Fruit fly (Drosophila melanogaster) whole organism, adult: ENCODE data around the gene CG10077.

Experiments
- CG11617 ChIP-seq: fragments of 200-800 bp; sonication (Bioruptor generic); optimal IDR thresholded peaks from 2 replicates; lab custom pipeline; 2017; ENCODE audit warnings: mild to moderate bottlenecking, missing biosample characterization, missing genetic modification reagents, missing genetic modification characterization
- CG12768 ChIP-seq: fragments of 200-800 bp; sonication (Bioruptor generic); optimal IDR thresholded peaks from 2 replicates; lab custom pipeline; 2017; ENCODE audit warnings: missing biosample characterization, missing genetic modification characterization, mild to moderate bottlenecking, moderate library complexity, missing genetic modification reagents
- CG14711 ChIP-seq: fragments of 200-800 bp; sonication (Bioruptor generic); optimal IDR thresholded peaks from 2 replicates; lab custom pipeline; 2018; ENCODE audit warnings: missing biosample characterization, mild to moderate bottlenecking, missing genetic modification characterization, moderate library complexity
- CG1620 ChIP-seq: fragments of 200-800 bp; sonication (Bioruptor generic); optimal IDR thresholded peaks from 2 replicates; lab custom pipeline; 2016; ENCODE audit warnings: missing biosample characterization, missing genetic modification characterization
- CG33017 ChIP-seq: fragments of 200-800 bp; sonication (Bioruptor generic); optimal IDR thresholded peaks from 2 replicates; lab custom pipeline; 2018; ENCODE audit warnings: missing biosample characterization, mild to moderate bottlenecking, missing genetic modification characterization, moderate library complexity
- CG5204 ChIP-seq: fragments of 200-800 bp; sonication (Bioruptor generic); optimal IDR thresholded peaks from 2 replicates; lab custom pipeline; 2016; ENCODE audit warnings: missing biosample characterization, missing genetic modification characterization
- CG7045 ChIP-seq: fragments of 200-800 bp; sonication (Bioruptor generic); optimal IDR thresholded peaks from 2 replicates; lab custom pipeline; 2017; ENCODE audit warnings: missing biosample characterization, mild to moderate bottlenecking, missing genetic modification characterization
- CG7101 ChIP-seq: fragments of 200-800 bp; sonication (Bioruptor generic); optimal IDR thresholded peaks from 2 replicates; lab custom pipeline; 2018; ENCODE audit warnings: missing biosample characterization, mild to moderate bottlenecking, missing genetic modification characterization, moderate library complexity
- Clk ChIP-seq: fragments of 200-800 bp; sonication (Bioruptor generic); optimal IDR thresholded peaks from 2 replicates; lab custom pipeline; 2017; ENCODE audit warnings: missing biosample characterization, missing genetic modification characterization
- Crg-1 ChIP-seq: fragments of 200-800 bp; sonication (Bioruptor generic); optimal IDR thresholded peaks from 2 replicates; lab custom pipeline; 2016; ENCODE audit warnings: missing biosample characterization, missing genetic modification characterization
- Hr96 ChIP-seq: fragments of 200-800 bp; sonication (Bioruptor generic); optimal IDR thresholded peaks from 2 replicates; lab custom pipeline; 2016; ENCODE audit warnings: missing biosample characterization, missing genetic modification characterization
- Mnt ChIP-seq: fragments of 200-800 bp; sonication (Bioruptor generic); optimal IDR thresholded peaks from 2 replicates; lab custom pipeline; 2016; ENCODE audit warnings: missing biosample characterization, mild to moderate bottlenecking, missing genetic modification characterization
- bab1 ChIP-seq: fragments of 200-800 bp; sonication (Bioruptor generic); optimal IDR thresholded peaks from 3 replicates; lab custom pipeline; 2019; ENCODE audit warnings: missing biosample characterization, mild to moderate bottlenecking, missing genetic modification characterization, moderate library complexity
- cic ChIP-seq: fragments of 200-800 bp; sonication (Bioruptor generic); optimal IDR thresholded peaks from 2 replicates; lab custom pipeline; 2017; ENCODE audit warnings: missing biosample characterization, mild to moderate bottlenecking, missing genetic modification characterization, moderate library complexity
- cnc ChIP-seq, 2 experiments: fragments of >200 bp; optimal IDR thresholded peaks; 2 replicates each; lab custom pipeline; 2017
- kay ChIP-seq: fragments of 200-800 bp; sonication (Bioruptor generic); peaks from one replicate; lab custom pipeline; 2016; ENCODE audit warnings: missing biosample characterization, missing genetic modification characterization, borderline replicate concordance
- ovo ChIP-seq: fragments of 200-800 bp; sonication (Bioruptor generic); optimal IDR thresholded peaks from 2 replicates; lab custom pipeline; 2016; ENCODE audit warnings: missing biosample characterization, missing genetic modification characterization
- pad ChIP-seq: fragments of 200-800 bp; sonication (Bioruptor generic); optimal IDR thresholded peaks from 3 replicates; lab custom pipeline; 2017; ENCODE audit warnings: missing biosample characterization, missing genetic modification characterization, mild to moderate bottlenecking, moderate library complexity, missing genetic modification reagents
- tj ChIP-seq: fragments of 200-800 bp; sonication (Bioruptor generic); optimal IDR thresholded peaks from 3 replicates; lab custom pipeline; 2017; ENCODE audit warnings: missing biosample characterization, mild to moderate bottlenecking, missing genetic modification characterization, moderate library complexity
- toe ChIP-seq: fragments of 200-800 bp; sonication (Bioruptor generic); optimal IDR thresholded peaks from 2 replicates; lab custom pipeline; 2016; ENCODE audit warnings: missing biosample characterization, missing genetic modification characterization

Gene CG10077

DNA sequence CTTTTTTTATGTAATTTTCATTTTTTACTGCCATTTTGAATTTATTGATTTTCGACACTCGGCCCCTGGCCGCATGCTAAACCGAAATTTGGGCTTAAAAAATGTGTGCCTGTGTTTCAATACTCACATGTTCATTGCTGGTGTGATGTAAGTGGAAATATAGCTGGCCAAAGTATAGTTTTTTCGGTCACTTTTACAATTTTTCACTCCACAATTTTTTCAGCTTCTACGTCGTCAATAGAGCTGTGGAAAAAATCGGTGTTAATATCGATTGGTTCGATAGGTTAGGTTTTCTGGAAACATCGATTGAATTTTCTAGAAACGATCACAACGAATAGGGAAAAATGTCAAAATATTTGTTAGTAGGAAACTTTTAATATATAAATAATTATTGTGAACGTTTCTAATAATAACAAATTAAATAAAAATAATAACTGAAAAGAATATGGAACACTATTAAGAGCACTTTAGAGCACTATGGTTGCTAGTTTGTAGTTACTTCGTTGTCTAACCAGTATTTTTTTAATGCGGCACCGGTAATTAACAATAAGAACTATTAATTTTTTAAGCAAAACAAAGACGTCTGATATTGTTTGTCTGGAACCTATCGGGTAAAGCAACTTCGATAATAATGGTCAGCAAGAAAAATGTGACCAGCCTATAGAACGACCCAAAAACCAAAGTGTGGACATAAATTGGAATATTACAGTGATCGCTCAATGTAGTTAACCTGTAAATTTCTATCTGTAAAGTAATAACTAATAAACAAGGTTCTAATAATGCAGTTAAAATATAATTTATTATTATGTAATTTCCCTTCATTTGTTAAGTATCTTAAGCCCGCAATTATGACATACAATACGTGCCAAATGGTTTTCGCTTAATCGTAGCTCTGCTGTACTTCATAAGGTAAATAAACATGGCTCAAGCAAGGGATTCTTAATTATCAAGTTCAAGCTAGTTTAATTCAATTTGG, at the start of gene CG10077, which contains the start of gene CG9948:
TSS of gene CG10077 (minus strand) at position 651 of the 976 bp plus-strand sequence.
TSS of gene CG9948 (plus strand) at position 738 of the 976 bp plus-strand sequence.
- TF ChIP-seq cnc (optimal IDR thresholded peaks at IDR 0.05; lab: Kevin White, UChicago) (no peak), bab1 (peak; percentile 95), CG14711 (tag; lab: Kevin White, UChicago) (peak; percentile 87), CG7045 (GFP tag; lab: Kevin White, UChicago) (peak; percentile 91), kay (GFP tag; lab: Kevin White, UChicago) (peak; percentile 90), toe (GFP tag; lab: Kevin White, UChicago) (no peak), Crg-1 (peak; percentile 79), CG7101 (tag; lab: Kevin White, UChicago) (peak; percentile 91), Mnt (peak; percentile 77), CG11617 (GFP tag; lab: Kevin White, UChicago) (peak; percentile 80), Clk (GFP tag; lab: Kevin White, UChicago) (peak; percentile 73), pad (GFP tag; lab: Kevin White, UChicago) (peak; percentile 64), CG33017 (tag; lab: Kevin White, UChicago) (peak; percentile 90), CG1620 (GFP tag; lab: Kevin White, UChicago) (peak; percentile 78), cic (GFP tag; lab: Kevin White, UChicago) (peak; percentile 25), CG12768 (GFP tag; lab: Kevin White, UChicago) (peak; percentile 89), CG5204 (peak; percentile 80), tj (peak; percentile 63), ovo (peak; percentile 36), Hr96 (GFP tag; lab: Kevin White, UChicago) (no peak)

DNA sequence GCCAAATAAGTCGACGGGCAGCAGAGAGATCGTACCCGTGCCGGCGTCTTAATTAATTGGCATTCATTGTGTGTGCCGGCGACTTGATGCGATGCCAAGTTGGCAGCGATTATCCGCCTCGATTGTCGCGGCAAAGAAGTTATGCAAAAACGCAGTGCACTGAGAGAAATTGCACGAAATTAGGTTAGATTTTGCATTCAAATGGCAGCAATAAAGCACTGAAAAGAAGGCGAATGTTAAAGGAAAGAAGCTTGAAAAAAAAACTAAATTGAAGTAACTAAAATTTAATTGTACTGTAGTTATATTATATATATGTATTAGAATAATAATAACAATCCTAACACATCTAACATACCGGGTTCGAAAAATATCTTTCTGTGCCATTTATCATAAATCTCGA, 47.4 kb upstream of the CG10077 start:
- TF ChIP-seq Clk (GFP tag; lab: Kevin White, UChicago), result no peak
- TF ChIP-seq CG33017 (tag; lab: Kevin White, UChicago), result no peak
- TF ChIP-seq ovo, result no peak
- no peak for TF ChIP-seq tj
- TF ChIP-seq Mnt, result no peak
- TF ChIP-seq cnc (optimal IDR thresholded peaks at IDR 0.05; lab: Kevin White, UChicago), result no peak
- TF ChIP-seq pad (GFP tag; lab: Kevin White, UChicago), result no peak
- TF ChIP-seq CG5204, result no peak
- no peak for TF ChIP-seq CG7101 (tag; lab: Kevin White, UChicago)
- no peak for TF ChIP-seq bab1
- TF ChIP-seq CG14711 (tag; lab: Kevin White, UChicago), result no peak
- TF ChIP-seq CG11617 (GFP tag; lab: Kevin White, UChicago), result no peak
- no peak for TF ChIP-seq toe (GFP tag; lab: Kevin White, UChicago)
- TF ChIP-seq cic (GFP tag; lab: Kevin White, UChicago), result no peak
- TF ChIP-seq CG7045 (GFP tag; lab: Kevin White, UChicago), result no peak
- TF ChIP-seq Crg-1, result no peak
- no peak for TF ChIP-seq Hr96 (GFP tag; lab: Kevin White, UChicago)
- TF ChIP-seq CG12768 (GFP tag; lab: Kevin White, UChicago), result no peak

DNA sequence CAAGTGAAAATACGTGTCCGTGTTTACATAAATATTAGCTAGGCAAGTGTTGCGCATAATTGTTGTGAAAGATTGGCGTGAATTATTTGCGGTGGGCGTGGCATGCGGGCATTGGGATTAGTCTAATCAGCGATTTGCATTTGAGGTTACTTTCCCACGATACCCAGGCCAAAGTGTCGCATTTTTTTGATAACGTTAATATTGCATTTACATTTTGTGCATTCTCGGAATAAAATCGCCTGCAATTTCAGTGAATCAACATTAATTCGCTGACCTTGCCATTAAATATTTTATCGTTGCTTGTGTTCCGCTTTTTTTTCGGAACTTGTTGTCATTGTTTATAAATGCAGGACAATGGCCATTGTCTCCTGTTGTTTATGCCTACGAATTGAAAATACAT, 46.7 kb upstream of the CG10077 start:
- TF ChIP-seq tj, result peak; percentile 81
- TF ChIP-seq CG7101 (tag; lab: Kevin White, UChicago), result no peak

DNA sequence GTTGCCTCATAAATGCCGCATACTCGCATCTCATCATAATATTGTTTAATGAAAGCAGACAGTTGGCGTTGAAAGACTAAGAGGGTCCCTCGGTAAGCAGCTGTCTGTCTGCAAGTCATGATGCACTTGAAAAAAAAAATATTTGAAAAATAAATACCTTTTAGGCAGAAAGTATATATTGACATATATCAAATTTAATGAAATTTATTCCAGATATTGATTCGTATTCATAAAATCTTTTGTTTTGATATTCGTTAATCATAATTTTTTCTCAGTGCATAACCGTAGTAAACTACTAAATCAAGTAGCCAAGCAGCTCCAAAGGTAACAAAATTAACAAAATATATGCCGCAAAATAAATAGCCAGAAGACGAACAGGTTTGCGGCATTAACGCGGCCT, 46.2 kb upstream of the CG10077 start:
- TF ChIP-seq Hr96 (GFP tag; lab: Kevin White, UChicago) (no peak), CG1620 (GFP tag; lab: Kevin White, UChicago) (no peak), Clk (GFP tag; lab: Kevin White, UChicago) (no peak), CG12768 (GFP tag; lab: Kevin White, UChicago) (no peak), bab1 (no peak), cic (GFP tag; lab: Kevin White, UChicago) (no peak), CG7101 (tag; lab: Kevin White, UChicago) (no peak), pad (GFP tag; lab: Kevin White, UChicago) (no peak), CG5204 (no peak), tj (no peak), kay (GFP tag; lab: Kevin White, UChicago) (no peak), CG11617 (GFP tag; lab: Kevin White, UChicago) (no peak), Crg-1 (no peak), CG33017 (tag; lab: Kevin White, UChicago) (no peak), ovo (no peak), CG7045 (GFP tag; lab: Kevin White, UChicago) (no peak)

DNA sequence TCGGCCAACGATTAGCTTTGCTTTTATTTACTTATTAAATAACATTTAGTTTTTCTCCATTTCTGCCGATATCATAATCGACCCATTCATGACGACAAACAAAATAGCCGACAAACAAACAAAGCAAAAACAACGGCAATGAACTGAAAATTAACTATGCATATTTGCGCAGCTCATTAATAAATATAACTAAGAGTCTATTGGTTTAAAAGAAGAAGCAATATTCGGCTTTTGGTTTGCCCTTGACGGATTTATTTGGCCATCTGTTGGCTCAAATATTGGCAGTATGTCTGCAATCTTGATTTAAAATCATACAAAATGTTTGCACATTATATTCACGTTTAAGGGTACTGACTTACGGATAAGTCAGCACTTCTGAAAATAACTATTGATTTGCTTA, 44.3 kb upstream of the CG10077 start:
- no peak for TF ChIP-seq cic (GFP tag; lab: Kevin White, UChicago)
- TF ChIP-seq CG7045 (GFP tag; lab: Kevin White, UChicago), result no peak
- TF ChIP-seq CG14711 (tag; lab: Kevin White, UChicago), result no peak
- TF ChIP-seq cnc (optimal IDR thresholded peaks at IDR 0.05; lab: Kevin White, UChicago), result no peak
- TF ChIP-seq CG33017 (tag; lab: Kevin White, UChicago), result no peak
- no peak for TF ChIP-seq ovo
- TF ChIP-seq tj, result no peak
- no peak for TF ChIP-seq bab1
- TF ChIP-seq CG7101 (tag; lab: Kevin White, UChicago), result no peak
- TF ChIP-seq pad (GFP tag; lab: Kevin White, UChicago), result no peak
- TF ChIP-seq toe (GFP tag; lab: Kevin White, UChicago), result no peak
- no peak for TF ChIP-seq CG12768 (GFP tag; lab: Kevin White, UChicago)
- TF ChIP-seq CG11617 (GFP tag; lab: Kevin White, UChicago), result no peak
- TF ChIP-seq CG1620 (GFP tag; lab: Kevin White, UChicago), result no peak
